Worm (Caenorhabditis elegans) whole organism, L2 larva: ENCODE data around the gene F20D6.9.

Source experiments
- ZK546.5 ChIP-seq: sonication (generic microtip); optimal IDR thresholded peaks from 2 replicates; lab custom pipeline; 2017; ENCODE audit warnings: missing biosample characterization, missing genetic modification characterization
- elt-1 ChIP-seq: fragments of 150-350 bp; optimal IDR thresholded peaks from 2 replicates; lab custom pipeline; 2014; ENCODE audit warnings: missing biosample characterization, missing genetic modification characterization
- mdl-1 ChIP-seq, 2 experiments: fragments of 150-350 bp in 1 of 2; sonication (generic microtip) in 1 of 2; optimal IDR thresholded peaks; 2 replicates each; lab custom pipeline; 2017; ENCODE audit warnings: missing biosample characterization in 2 of 2, missing genetic modification characterization in 2 of 2
- nhr-12 ChIP-seq: fragments of 150-350 bp; optimal IDR thresholded peaks from 2 replicates; lab custom pipeline; 2014; ENCODE audit warnings: missing biosample characterization, missing genetic modification characterization

DNA sequence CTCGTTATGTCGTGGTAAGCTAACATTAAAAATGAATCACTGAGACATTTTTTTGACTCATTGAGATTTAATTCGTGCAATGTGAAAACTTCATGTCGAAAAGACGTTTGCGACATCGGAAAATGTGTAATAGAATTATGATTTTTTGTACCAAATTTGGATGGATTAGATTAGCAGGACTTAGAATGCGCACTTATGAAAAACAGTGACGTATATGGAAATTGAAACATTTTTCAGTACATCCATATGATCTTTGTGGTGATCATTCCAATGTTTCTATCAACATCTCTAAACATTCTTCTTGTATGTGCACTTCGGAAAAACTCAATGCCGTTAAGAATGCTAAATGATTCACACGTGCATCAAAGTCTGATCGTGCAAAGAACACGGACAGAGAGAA, 32.7 kb downstream of the F20D6.9 start:
- TF ChIP-seq mdl-1 (tag; optimal IDR thresholded peaks at IDR 0.05; lab: Kevin White, UChicago) (no peak), nhr-12 (tag; lab: Kevin White, UChicago) (no peak), elt-1 (no peak), ZK546.5 (tag; lab: Kevin White, UChicago) (no peak)
